Worm (Caenorhabditis elegans): ENCODE results near the gene skn-1.

skn-1 gene

ce11 chrIV:5604465-5604864, 55.7 kb downstream of the skn-1 start:
- TF ChIP-seq elt-2 (tag; optimal IDR thresholded peaks at IDR 0.05) = peak; percentile 40
- peak; percentile 8 for TF ChIP-seq ceh-31 (tag; optimal IDR thresholded peaks at IDR 0.05)
- TF ChIP-seq unc-42 (tag; optimal IDR thresholded peaks at IDR 0.05) = peak; percentile 0
- TF ChIP-seq ceh-22 (tag; optimal IDR thresholded peaks at IDR 0.05) = no peak
- TF ChIP-seq ceh-34 (tag; optimal IDR thresholded peaks at IDR 0.05) = peak; percentile 55
- TF ChIP-seq rnt-1 (tag; optimal IDR thresholded peaks at IDR 0.05) = peak; percentile 10
- peak; percentile 37 for TF ChIP-seq ceh-19 (GFP tag; optimal IDR thresholded peaks at IDR 0.05)
- peak; percentile 1 for TF ChIP-seq unc-55 (GFP tag; optimal IDR thresholded peaks at IDR 0.05)
- peak; percentile 75 for TF ChIP-seq F13H6.1 (tag; optimal IDR thresholded peaks at IDR 0.05)
- peak; percentile 61 for TF ChIP-seq ceh-14 (tag; optimal IDR thresholded peaks at IDR 0.05)
- peak; percentile 81 for TF ChIP-seq hlh-30 (tag; optimal IDR thresholded peaks at IDR 0.05; ENCODE audit: insufficient read depth)
- TF ChIP-seq dve-1 (tag; optimal IDR thresholded peaks at IDR 0.05) = peak; percentile 80
- TF ChIP-seq ama-1 (optimal IDR thresholded peaks at IDR 0.05) = no peak
- no peak for TF ChIP-seq pag-3 (tag; optimal IDR thresholded peaks at IDR 0.05; ENCODE audit: borderline replicate concordance)
- TF ChIP-seq ceh-18 (tag; optimal IDR thresholded peaks at IDR 0.05) = peak; percentile 89
- TF ChIP-seq sox-2 (GFP tag; IDR thresholded peaks at IDR 0.05) = no peak

- no peak for TF ChIP-seq ttx-3 (tag; optimal IDR thresholded peaks at IDR 0.05)
- peak; percentile 24 for TF ChIP-seq ceh-34 (tag; optimal IDR thresholded peaks at IDR 0.05)
- TF ChIP-seq tbx-2 (tag; optimal IDR thresholded peaks at IDR 0.05) = peak; percentile 1
- peak; percentile 26 for TF ChIP-seq dve-1 (tag; optimal IDR thresholded peaks at IDR 0.05)
These were observed 56.9 kb downstream of the skn-1 start for ce11 chrIV:5603321-5603720.

- TF ChIP-seq C08G9.2 (tag; optimal IDR thresholded peaks at IDR 0.05) (no peak), elt-4 (tag; optimal IDR thresholded peaks at IDR 0.05) (no peak), rnt-1 (tag; optimal IDR thresholded peaks at IDR 0.05) (no peak), tbx-2 (tag; optimal IDR thresholded peaks at IDR 0.05) (no peak), fax-1 (tag; optimal IDR thresholded peaks at IDR 0.05) (no peak), fkh-10 (GFP tag; optimal IDR thresholded peaks at IDR 0.05) (no peak), Y22D7AL.16 (tag; optimal IDR thresholded peaks at IDR 0.05) (no peak), pax-1 (tag; optimal IDR thresholded peaks at IDR 0.05) (no peak), hlh-8 (tag; optimal IDR thresholded peaks at IDR 0.05) (no peak)
These were observed 57.8 kb downstream of the skn-1 start for ce11 chrIV:5602415-5602814.
